Fruit fly (Drosophila melanogaster): Measurements from ENCODE around the gene p38c.
A peak's percentile ranks its signal among the peaks of the same experiment; 100 is the strongest.

Gene p38c

dm6 chr3R:24141013-24141592, 8.9 kb downstream of the p38c start, which contains the start of gene Kal1 (continued):
- TF ChIP-seq CG1602 (GFP tag; optimal IDR thresholded peaks at IDR 0.05) (peak; percentile 84), ftz-f1 (GFP tag; optimal IDR thresholded peaks at IDR 0.05) (no peak), vfl (GFP tag; optimal IDR thresholded peaks at IDR 0.05) (no peak), CG9215 (GFP tag; IDR thresholded peaks at IDR 0.05) (peak; percentile 59), CG6689 (GFP tag; IDR thresholded peaks at IDR 0.05) (peak; percentile 91), CG7357 (GFP tag; IDR thresholded peaks at IDR 0.05) (peak; percentile 76), psq (GFP tag; optimal IDR thresholded peaks at IDR 0.05) (peak; percentile 45), jing (GFP tag; optimal IDR thresholded peaks at IDR 0.05) (peak; percentile 82), CG9817 (tag; optimal IDR thresholded peaks at IDR 0.05) (peak; percentile 66), corto (GFP tag; optimal IDR thresholded peaks at IDR 0.05) (peak; percentile 94), wor (GFP tag; IDR thresholded peaks at IDR 0.05) (peak; percentile 93), Max (GFP tag; optimal IDR thresholded peaks at IDR 0.05) (peak; percentile 74), CTCF (GFP tag; optimal IDR thresholded peaks at IDR 0.05) (peak; percentile 67), CG7839 (tag; optimal IDR thresholded peaks at IDR 0.05) (peak; percentile 94), D (optimal IDR thresholded peaks at IDR 0.05) (no peak), D (GFP tag; optimal IDR thresholded peaks at IDR 0.05) (peak; percentile 97), CG8388 (GFP tag; optimal IDR thresholded peaks at IDR 0.05) (peak; percentile 95), CG11247 (GFP tag; IDR thresholded peaks at IDR 0.05) (peak; percentile 78), sima (GFP tag; optimal IDR thresholded peaks at IDR 0.05) (no peak), CG4282 (GFP tag; optimal IDR thresholded peaks at IDR 0.05) (no peak), ro (GFP tag; IDR thresholded peaks at IDR 0.05) (peak; percentile 78), prd (optimal IDR thresholded peaks at IDR 0.05) (no peak), prd (GFP tag; IDR thresholded peaks at IDR 0.05) (peak; percentile 91), sug (tag; optimal IDR thresholded peaks at IDR 0.05) (peak; percentile 54), NC2β (GFP tag; optimal IDR thresholded peaks at IDR 0.05) (no peak), gcm (GFP tag; optimal IDR thresholded peaks at IDR 0.05) (peak; percentile 95), Tbp (GFP tag; optimal IDR thresholded peaks at IDR 0.05) (no peak), pfk (GFP tag; optimal IDR thresholded peaks at IDR 0.05) (no peak), CG10565 (GFP tag; optimal IDR thresholded peaks at IDR 0.05) (peak; percentile 5), sna (GFP tag; IDR thresholded peaks at IDR 0.05; ENCODE audit: partially characterized antibody) (peak; percentile 59; the same call in 1 of the 2 replicates), CG11093 (GFP tag; IDR thresholded peaks at IDR 0.05) (peak; percentile 84), CG10431 (GFP tag; optimal IDR thresholded peaks at IDR 0.05) (peak; percentile 87), tx (GFP tag; optimal IDR thresholded peaks at IDR 0.05) (no peak), CG10543 (GFP tag; optimal IDR thresholded peaks at IDR 0.05) (peak; percentile 66), sob (GFP tag; IDR thresholded peaks at IDR 0.05) (peak; percentile 90), tll (GFP tag; optimal IDR thresholded peaks at IDR 0.05) (no peak), B-H2 (GFP tag; optimal IDR thresholded peaks at IDR 0.05) (no peak), Med (GFP tag) (peak; percentile 88), dpn (GFP tag; optimal IDR thresholded peaks at IDR 0.05) (peak in 1 of 2 experiments; percentile 86), CG4424 (GFP tag; optimal IDR thresholded peaks at IDR 0.05) (peak; percentile 92), bowl (GFP tag; IDR thresholded peaks at IDR 0.05) (peak; percentile 85), CG7556 (GFP tag; optimal IDR thresholded peaks at IDR 0.05) (peak; percentile 94), CG12659 (GFP tag; optimal IDR thresholded peaks at IDR 0.05) (peak; percentile 92), CG7745 (tag; optimal IDR thresholded peaks at IDR 0.05) (peak; percentile 32), CG14860 (GFP tag; IDR thresholded peaks at IDR 0.05; ENCODE audit: partially characterized antibody) (0 out of 3 replicates have a peak, but pooled peaks have one; percentile 40), luna (GFP tag; optimal IDR thresholded peaks at IDR 0.05) (no peak), ssp (GFP tag; IDR thresholded peaks at IDR 0.05) (peak; percentile 76), CG34422 (GFP tag; IDR thresholded peaks at IDR 0.05) (peak; percentile 90), salm (tag; optimal IDR thresholded peaks at IDR 0.05) (peak; percentile 94), Oaz (GFP tag; IDR thresholded peaks at IDR 0.05) (peak; percentile 84), CG11560 (tag; IDR thresholded peaks at IDR 0.05) (peak; percentile 72; the same call in 2 of the 3 replicates)

Measured in whole organism, embryonic.